Fruit fly (Drosophila melanogaster): ENCODE data around the gene CG33124.

The CG33124 gene

DNA sequence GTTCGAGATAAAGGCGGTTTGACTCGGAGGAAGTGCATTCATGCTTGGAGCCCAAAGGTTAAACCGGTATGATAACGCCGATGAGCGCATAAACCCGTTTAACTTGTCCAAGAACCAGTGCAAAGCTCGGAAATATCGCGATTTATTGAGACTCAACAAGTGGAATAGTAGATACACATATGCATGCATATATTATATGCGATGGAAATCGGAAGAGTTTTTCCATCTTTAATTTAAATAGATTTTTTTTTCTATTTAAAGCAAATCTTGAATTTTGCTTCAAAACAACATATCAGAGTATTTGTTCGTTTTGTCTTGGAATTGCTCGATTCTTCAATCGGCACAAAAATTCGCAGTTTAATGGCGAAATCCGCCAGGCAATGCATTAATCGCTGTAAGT is 13.5 kb upstream of the CG33124 start:
- TF ChIP-seq CG8478 (optimal IDR thresholded peaks at IDR 0.05) (no peak), CTCF (optimal IDR thresholded peaks at IDR 0.05) (no peak)

DNA sequence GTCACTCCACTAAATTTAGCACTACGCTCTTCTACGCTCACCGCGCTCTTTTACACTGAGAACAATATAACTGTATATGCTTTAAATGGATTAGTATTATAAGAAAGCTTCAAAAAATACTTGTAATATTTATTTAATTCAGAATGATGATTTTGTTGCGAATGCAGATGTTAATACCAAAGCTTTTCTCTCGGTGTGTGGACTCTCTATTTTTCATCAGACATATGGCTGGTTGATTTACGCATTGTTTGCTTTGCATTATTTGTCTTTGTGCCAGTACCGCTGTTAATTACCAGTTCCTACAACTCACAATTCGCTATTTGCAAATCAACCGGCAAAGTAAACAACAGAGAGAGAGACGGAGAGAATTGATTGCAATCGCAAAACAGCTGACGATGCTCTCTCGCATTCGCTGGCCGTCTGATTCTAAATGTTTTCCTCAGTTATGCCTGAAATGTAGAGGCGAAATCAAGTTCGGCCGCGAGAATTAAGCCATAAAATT is 12.8 kb upstream of the CG33124 start:
- no peak for TF ChIP-seq CTCF (optimal IDR thresholded peaks at IDR 0.05)
- no peak for TF ChIP-seq CG8478 (optimal IDR thresholded peaks at IDR 0.05)

DNA sequence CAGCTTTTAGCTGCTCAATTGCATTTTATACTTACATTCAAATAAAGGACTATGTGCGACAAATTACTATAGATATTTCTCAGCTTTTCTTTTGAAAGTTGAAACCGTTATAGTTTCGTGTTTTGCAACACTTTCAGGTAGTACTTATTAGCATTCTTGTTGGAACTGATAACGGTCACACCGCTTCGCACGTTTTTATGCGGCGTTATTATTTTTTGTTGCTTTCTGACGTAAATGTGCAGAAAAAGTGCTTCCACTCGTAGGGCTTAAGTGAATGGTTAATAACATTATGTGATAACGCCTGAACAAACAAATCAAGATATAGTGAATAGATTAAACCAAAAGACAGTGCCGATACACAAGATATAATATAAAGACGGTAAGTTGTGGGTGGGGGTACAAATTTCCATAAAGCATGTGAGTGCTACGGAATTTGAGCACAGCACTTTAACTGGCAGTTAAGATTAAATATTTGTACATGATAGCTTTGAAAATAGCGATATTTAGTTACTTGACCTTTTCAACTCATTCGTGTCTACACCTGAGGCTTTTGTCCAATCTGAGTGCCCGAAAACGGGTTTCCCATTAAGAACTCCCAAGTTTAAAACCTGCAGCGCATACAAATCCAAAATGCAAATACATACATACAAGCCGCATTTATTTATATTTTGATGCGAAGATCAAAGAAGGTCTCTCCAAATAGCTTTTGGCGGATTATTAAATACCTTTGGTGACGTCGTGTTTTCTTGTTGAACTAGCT is 11.9 kb upstream of the CG33124 start, which contains the start of gene papi:
Gene papi (plus strand): TSS at position 176 of the 760 bp plus-strand sequence.
- TF ChIP-seq CTCF (optimal IDR thresholded peaks at IDR 0.05) (no peak), CG8478 (optimal IDR thresholded peaks at IDR 0.05) (no peak)

DNA sequence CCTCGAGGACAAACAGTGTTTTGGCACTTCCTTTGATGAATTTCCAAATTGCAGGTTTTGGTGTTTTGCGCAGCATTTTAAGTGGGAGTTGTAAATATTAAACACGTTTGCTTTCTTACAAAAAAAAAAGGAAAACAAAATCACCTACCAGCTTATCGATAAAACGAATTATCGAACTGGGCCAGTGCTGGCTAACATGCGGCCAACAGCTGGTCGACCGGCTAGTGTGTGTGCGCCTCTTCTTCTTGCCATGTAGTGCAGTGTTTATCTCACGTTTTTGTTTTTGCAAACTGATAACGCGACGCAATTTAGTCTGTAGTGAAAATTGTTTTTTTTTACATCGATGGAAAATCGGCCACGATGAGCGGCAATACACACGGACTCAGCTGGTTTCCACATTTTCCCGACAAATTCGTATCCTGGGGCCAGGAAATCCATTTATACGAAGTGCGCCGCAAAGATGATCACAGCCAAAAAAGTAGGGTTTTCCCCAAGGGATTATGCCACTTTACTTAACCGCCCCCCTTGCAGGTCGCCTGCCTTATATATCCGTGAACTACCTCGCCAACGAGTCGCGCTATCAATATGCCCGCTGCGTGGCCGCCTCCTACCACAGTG is 8.3 kb upstream of the CG33124 start, which contains the start of the genes CG15386, CG42371 and mio:
Gene CG15386 (minus strand): TSS at position 180 of the 618 bp plus-strand sequence.
Gene CG42371 (minus strand): TSS at position 180 of the 618 bp plus-strand sequence.
Gene mio (plus strand): TSS at position 224 of the 618 bp plus-strand sequence.
- no peak for TF ChIP-seq CTCF (optimal IDR thresholded peaks at IDR 0.05)
- no peak for TF ChIP-seq CG8478 (optimal IDR thresholded peaks at IDR 0.05)

DNA sequence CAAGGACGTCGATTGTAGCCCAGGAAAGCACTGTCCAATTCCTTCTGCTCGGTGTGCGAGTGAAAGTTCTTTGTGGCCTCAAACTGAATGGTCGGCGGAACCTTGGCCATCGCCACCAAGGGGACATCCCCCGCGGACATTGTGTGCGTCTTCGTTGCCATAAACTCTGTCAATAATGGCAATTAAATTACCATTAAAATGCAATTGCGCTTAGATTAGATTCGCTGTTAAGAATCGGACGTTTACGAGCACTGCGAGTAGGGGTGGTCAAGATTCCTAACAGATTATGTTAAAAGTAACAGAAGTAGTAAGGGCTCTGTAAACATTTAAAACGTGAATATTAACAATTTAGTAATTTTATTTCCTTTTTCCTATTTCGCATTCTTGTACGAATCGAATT is 7.2 kb upstream of the CG33124 start, which contains the start of gene daed:
Gene daed (minus strand): TSS at position 247 of the 400 bp plus-strand sequence.
- TF ChIP-seq CTCF (optimal IDR thresholded peaks at IDR 0.05): no peak
- TF ChIP-seq CG8478 (optimal IDR thresholded peaks at IDR 0.05): no peak

DNA sequence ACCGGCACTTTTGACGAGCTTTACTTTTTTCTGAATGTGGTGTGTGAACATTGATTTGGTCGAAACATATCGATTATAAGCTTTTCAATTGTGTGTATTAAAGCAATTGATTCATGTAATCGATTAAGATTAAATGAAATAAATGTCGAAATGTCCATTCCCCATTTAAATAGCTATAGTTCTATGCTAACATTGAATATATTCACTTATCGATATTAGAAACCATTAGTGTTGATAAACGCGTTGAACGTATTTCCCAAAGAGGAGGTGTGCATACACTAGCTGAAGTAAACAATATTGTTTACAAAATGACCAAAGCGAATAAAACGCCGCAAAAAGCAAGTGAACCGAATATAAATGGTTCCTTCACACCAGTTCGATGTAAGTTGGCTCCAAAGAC is 5.1 kb upstream of the CG33124 start, which contains the start of the genes Uch and CG34174:
Gene Uch (minus strand): TSS at position 208 of the 400 bp plus-strand sequence.
Gene CG34174 (plus strand): TSS at position 263 of the 400 bp plus-strand sequence.
- TF ChIP-seq CG8478 (optimal IDR thresholded peaks at IDR 0.05) (no peak), CTCF (optimal IDR thresholded peaks at IDR 0.05) (no peak)

DNA sequence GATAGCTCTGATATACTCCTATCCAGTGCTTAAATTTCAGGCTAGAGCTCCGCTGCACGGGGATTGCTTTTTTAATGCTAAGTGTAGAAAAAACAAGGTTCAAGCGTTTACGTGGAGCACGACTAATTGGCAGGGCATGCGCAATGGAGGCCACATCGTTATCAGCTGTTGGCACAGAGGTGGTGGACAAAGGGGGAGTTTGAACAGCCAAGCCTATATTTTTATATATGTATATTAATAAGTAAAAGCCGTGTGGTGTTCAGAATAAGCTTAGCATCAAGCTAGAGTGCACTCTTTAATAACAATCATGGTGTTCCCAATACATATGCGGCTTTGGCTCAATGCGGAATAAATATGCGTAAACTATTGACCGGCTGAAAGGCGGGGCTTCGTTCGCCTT is 3.6 kb upstream of the CG33124 start, which contains the start of gene CG15385:
Gene CG15385 (minus strand): TSS at position 94 of the 400 bp plus-strand sequence.
- no peak for TF ChIP-seq CG8478 (optimal IDR thresholded peaks at IDR 0.05)
- no peak for TF ChIP-seq CTCF (optimal IDR thresholded peaks at IDR 0.05)

DNA sequence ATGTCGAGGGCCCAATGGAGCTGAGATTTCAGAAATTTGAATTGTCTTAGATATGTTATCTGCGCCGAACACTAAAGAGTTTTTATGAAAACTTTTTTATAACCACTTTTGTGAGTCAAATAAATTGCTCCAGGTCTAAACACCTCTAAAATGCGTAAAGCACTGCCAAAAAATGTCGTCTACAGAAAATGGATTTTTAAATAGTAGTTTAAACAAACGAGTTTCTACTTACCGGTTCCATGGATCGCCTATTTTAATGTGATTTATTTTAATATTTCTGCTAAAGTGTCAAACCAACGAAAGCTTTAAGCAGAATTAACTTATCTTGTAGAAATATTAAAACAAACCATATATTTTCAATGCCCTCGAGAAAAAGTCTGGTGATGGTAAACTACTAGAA is 2.8 kb downstream of the CG33124 start, which contains the start of gene CG31668:
Gene CG31668 (minus strand): TSS at position 101 of the 400 bp plus-strand sequence.
- TF ChIP-seq CG8478 (optimal IDR thresholded peaks at IDR 0.05): no peak

DNA sequence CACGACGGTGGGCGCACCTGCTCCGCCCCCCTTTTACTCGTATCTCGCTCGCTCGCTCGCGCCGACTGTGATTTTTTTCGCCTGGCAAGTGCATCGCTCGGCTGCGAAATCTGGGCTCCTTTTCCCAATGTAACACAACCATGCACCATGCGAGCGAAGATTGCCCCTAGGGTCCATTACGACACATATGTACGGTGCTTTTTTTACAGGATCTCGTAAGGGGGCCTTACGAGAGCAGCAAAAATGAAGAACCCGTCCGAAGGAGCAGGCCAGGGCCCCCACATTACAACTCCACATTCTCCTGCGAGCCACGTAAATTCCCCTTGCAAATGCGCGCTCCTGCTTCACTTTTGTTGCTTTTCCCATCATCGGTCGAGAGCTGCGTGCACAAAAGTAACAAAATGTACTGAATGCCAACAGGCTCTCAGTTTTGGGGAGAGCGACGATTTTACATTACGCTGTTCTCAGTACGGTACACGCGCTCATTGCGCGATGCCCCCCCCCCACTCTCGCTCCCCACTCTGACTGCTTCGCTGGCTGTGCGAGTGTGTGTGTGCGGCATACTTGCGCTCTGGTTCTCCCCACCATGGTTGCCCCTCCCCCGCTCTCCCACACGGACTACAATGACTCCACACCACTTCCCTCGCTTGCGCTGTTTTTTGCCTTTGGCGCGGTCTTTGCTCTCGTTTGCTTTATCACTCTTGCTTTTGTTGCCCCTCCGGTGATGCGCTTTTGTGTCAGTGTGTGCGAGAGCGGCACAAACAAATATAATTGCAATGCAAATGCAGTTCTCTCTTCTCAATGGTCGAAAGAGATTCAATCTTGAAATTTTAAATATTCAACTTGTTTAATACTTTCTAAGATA is 5.8 kb downstream of the CG33124 start:
- TF ChIP-seq CG8478 (optimal IDR thresholded peaks at IDR 0.05): no peak
- no peak for TF ChIP-seq CTCF (optimal IDR thresholded peaks at IDR 0.05)

DNA sequence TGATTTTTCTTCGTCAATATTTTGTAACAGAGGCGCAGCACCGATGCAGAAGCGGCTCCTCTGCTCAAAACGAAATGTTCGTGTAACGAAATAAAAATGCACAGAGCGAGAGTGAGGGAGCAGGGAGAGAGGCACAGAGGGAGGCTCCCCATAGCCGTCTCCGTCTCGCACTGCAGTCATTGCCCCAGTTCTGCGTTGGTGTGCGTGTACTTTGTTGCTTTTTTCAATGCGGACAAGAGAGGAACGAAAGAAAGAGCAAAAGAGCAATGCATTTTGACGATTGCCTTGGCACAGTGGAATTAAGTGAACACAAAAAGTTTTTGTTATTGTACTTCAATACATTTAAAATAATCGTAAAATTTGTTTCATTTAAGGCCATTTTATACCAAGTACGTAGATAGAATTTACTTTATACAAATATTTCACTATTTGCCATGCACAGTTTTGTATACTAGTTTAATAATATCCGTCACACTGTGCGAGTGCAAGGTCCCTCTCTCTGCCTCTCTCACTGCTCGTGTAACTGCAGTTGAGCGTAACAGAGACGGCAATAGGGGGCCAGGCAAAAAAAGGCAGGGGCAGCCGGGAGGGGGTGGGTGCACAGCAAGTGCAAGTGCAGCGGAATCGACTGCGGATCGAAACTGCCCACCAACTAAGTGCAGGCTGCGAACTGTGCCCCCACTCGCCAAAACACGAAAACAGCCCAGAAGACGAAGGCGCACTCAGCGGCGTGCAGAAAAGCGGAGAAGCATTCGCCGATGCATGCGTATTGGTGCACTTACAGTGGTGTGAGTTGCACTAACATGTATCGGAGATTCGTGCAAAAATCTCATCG is 6.7 kb downstream of the CG33124 start:
- TF ChIP-seq CTCF (optimal IDR thresholded peaks at IDR 0.05): no peak
- no peak for TF ChIP-seq CG8478 (optimal IDR thresholded peaks at IDR 0.05)

DNA sequence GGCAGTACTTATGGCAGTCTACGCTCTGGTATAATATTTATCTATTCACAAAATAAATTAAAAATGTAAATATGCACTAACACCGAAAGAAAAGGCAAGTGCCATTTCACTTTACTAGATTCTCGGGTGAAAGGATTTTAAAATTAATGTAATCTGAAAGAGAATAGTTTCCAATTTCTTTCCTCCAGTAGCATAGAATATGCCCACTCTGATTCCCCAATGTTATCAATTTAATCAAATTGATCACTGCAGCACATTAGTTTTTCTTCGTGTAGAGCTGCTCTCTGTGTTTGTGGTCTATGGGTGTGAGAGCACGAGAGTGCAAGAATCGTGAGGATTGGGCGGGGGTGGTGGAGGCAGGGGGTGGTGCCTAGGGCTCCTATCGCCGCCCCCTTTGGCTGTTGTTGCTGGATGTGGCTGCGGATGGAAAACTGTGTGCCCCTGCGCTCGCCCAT is 7.8 kb downstream of the CG33124 start:
- TF ChIP-seq CG8478 (optimal IDR thresholded peaks at IDR 0.05) (no peak), CTCF (optimal IDR thresholded peaks at IDR 0.05) (no peak)

DNA sequence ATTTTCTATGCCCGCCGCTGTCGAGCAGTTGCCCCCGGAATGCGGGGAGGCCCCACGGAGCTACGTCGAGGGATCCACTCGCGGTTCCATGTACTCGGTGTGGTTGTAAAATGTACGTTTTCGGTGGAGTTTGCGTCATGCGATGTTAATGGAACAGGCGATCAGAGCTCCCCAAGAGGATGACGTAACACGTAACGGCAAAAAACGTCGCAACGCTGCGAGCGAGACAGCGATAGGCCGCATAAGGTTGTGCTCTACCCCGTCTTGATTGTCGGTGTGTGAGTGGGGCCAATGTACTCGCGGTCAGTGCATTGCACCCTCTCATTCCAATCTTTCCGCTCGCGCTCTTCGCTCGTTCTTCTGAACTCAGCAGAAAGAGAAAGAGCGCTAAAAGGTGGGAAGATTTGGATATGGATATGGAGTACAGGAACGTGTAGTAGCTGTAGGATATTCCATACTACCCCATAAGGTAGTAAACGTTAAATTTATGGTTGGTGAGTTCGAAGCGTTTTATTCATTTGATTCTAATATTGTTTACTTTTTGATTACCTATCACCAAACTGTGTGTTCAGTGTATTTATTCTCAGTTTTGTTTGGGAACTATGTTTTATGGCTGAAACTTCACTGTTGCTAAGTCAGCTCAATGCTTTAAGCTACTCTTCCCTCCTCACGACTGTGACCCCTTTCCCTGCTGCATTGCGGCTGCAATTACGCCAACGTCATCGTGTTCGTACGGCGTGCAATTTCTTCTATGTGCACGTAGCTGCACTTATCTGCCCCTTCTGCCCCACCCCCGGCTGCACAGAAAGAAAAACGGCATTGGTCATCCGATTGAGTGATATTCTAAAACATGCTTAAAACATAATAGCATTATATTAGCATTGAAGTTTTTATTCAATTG is 8.5 kb downstream of the CG33124 start:
- no peak for TF ChIP-seq CTCF (optimal IDR thresholded peaks at IDR 0.05)

DNA sequence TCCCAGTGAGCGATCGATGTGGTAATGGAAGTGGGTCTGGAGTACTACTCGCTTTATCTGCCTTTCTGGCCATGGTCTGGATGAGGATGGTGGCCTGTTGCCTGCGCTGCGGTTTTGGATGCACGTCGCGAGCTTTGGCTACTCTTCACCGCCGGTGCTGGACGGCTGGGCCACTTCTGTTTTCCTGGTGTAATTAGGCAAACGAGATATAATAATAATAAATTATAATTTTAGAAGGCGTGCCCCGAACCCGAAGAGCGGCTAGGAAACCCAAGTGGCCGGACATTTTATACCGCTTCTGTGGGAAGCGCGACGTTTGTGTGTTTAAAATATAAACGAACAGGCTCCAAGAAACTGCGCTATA is 9.5 kb downstream of the CG33124 start:
- TF ChIP-seq CG8478 (optimal IDR thresholded peaks at IDR 0.05) (no peak), CTCF (optimal IDR thresholded peaks at IDR 0.05) (no peak)

Measured in S2 (cell line).